Fruit fly (Drosophila melanogaster): ENCODE results near the gene qjt.

The qjt gene

DNA sequence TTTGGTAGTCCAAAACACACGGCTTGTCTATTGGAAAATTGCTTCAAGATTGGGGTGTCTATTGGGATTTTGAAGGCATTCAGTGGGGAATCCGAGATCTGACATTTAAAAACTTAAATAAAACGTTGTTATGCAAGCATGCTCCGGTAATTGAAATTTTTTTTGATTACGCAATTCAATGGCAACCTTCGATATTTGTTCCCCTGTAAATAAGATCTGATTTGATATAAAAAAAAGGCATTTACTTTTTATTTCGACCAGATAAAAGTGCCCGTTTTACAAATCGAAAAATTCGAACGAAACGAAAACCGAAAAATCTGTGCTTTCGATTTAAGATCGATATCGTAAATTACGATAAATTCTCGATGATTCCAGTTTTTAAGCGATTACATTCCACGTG is at the start of gene qjt, which contains the start of gene CG13733:
Gene qjt (plus strand): TSS at position 271 of the 400 bp plus-strand sequence.
Gene CG13733 (minus strand): TSS at position 101 of the 400 bp plus-strand sequence.
- TF ChIP-seq Mnt (GFP tag; optimal IDR thresholded peaks at IDR 0.05) (no peak), pad (GFP tag; optimal IDR thresholded peaks at IDR 0.05) (no peak), toe (GFP tag; optimal IDR thresholded peaks at IDR 0.05) (no peak), ovo (GFP tag; optimal IDR thresholded peaks at IDR 0.05) (no peak), cnc (optimal IDR thresholded peaks at IDR 0.05) (no peak), kay (GFP tag; ENCODE audit: borderline replicate concordance) (no peak), Crg-1 (GFP tag; optimal IDR thresholded peaks at IDR 0.05) (no peak), tj (GFP tag; optimal IDR thresholded peaks at IDR 0.05) (no peak), CG14711 (tag; optimal IDR thresholded peaks at IDR 0.05) (no peak), cic (GFP tag; optimal IDR thresholded peaks at IDR 0.05) (no peak), bab1 (GFP tag; optimal IDR thresholded peaks at IDR 0.05) (no peak), CG33017 (tag; optimal IDR thresholded peaks at IDR 0.05) (no peak), CG11617 (GFP tag; optimal IDR thresholded peaks at IDR 0.05) (no peak), Clk (GFP tag; optimal IDR thresholded peaks at IDR 0.05) (no peak), CG7045 (GFP tag; optimal IDR thresholded peaks at IDR 0.05) (no peak)

DNA sequence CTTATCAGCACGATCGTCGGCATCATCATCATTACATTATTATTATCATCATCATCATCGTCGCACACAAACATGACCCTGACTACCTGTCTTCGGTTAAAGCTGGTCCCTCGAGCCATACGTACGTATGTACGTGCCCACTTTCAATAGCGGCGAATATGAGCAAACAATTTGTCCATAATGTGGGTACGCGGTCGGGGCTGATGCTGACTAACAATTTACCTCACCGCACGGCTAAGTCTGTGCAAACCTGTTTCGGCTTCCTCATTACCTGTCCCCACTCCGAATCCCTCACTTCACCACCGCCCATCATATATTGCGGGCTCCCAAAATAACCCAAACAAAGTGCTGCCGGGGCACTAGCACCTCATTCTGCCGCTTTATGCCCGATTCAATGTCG is 48.5 kb upstream of the qjt start:
- TF ChIP-seq CG7101 (tag; optimal IDR thresholded peaks at IDR 0.05): no peak

DNA sequence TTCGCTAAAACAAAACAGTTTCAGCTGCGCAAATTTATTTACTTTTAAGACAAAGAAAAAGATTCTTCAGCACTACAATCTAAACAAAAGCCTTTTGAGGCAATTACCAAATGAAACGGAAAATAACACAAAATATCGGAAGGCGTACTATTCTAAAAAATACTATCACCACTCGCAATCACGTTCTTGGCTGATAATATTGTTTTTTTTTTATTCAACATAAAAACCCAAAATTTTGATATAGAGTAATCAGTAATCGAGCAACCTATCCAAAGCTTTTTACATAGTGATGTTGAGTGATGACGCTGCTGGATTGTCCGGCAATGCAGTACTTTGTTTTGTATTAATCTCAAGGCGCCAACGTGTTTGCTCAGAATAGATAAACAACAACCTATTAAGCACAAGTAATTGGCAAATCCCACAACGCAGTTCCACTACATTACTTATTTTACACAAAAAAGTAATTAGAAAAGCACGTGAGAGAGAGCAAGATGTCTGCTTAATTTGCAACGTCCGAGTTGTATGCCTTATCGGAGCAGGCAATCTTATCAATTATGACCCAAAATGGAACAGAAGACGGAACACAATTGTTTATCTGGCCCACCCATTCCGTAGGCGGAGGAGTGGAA is 47.8 kb upstream of the qjt start:
- TF ChIP-seq Mnt (GFP tag; optimal IDR thresholded peaks at IDR 0.05): peak; percentile 66
- TF ChIP-seq Crg-1 (GFP tag; optimal IDR thresholded peaks at IDR 0.05): no peak
- peak; percentile 52 for TF ChIP-seq CG33017 (tag; optimal IDR thresholded peaks at IDR 0.05)
- peak; percentile 84 for TF ChIP-seq cic (GFP tag; optimal IDR thresholded peaks at IDR 0.05)
- TF ChIP-seq toe (GFP tag; optimal IDR thresholded peaks at IDR 0.05): no peak
- no peak for TF ChIP-seq bab1 (GFP tag; optimal IDR thresholded peaks at IDR 0.05)
- peak; percentile 24 for TF ChIP-seq CG14711 (tag; optimal IDR thresholded peaks at IDR 0.05)
- TF ChIP-seq CG5204 (GFP tag; optimal IDR thresholded peaks at IDR 0.05): no peak
- peak in 1 of 2 experiments; percentile 26 for TF ChIP-seq cnc (optimal IDR thresholded peaks at IDR 0.05)
- peak; percentile 51 for TF ChIP-seq CG7101 (tag; optimal IDR thresholded peaks at IDR 0.05)
- TF ChIP-seq CG11617 (GFP tag; optimal IDR thresholded peaks at IDR 0.05): peak; percentile 17
- TF ChIP-seq Clk (GFP tag; optimal IDR thresholded peaks at IDR 0.05): peak; percentile 15
- TF ChIP-seq kay (GFP tag; ENCODE audit: borderline replicate concordance): no peak
- TF ChIP-seq CG12768 (GFP tag; optimal IDR thresholded peaks at IDR 0.05): peak; percentile 9
- peak; percentile 13 for TF ChIP-seq tj (GFP tag; optimal IDR thresholded peaks at IDR 0.05)
- TF ChIP-seq pad (GFP tag; optimal IDR thresholded peaks at IDR 0.05): peak; percentile 22
- TF ChIP-seq CG7045 (GFP tag; optimal IDR thresholded peaks at IDR 0.05): peak; percentile 40

DNA sequence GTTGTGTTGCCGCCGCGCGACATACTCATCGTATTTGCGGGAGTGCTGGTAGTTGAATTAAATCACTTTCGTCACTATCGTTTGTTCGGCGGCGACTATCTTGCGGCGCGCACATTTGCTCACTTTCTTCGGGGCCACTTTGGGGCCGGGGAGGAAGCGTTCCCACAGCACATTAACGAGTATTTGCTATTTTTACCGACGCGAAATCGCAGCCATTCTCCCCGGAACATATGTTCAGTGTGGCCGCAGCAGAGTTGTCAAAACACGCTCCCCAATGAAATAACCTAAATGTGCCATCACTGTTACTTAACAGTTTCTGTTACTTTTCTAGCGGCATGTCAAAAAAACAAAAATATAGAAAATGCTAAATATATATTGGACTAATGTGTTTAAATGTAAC is 45.9 kb upstream of the qjt start, which contains the start of gene frc:
Gene frc (minus strand): TSS at position 244 of the 400 bp plus-strand sequence.
- peak; percentile 24 for TF ChIP-seq CG1620 (GFP tag; optimal IDR thresholded peaks at IDR 0.05)
- TF ChIP-seq CG11617 (GFP tag; optimal IDR thresholded peaks at IDR 0.05): no peak
- peak; percentile 4 for TF ChIP-seq CG14711 (tag; optimal IDR thresholded peaks at IDR 0.05)
- peak; percentile 47 for TF ChIP-seq Mnt (GFP tag; optimal IDR thresholded peaks at IDR 0.05)
- TF ChIP-seq pad (GFP tag; optimal IDR thresholded peaks at IDR 0.05): no peak

DNA sequence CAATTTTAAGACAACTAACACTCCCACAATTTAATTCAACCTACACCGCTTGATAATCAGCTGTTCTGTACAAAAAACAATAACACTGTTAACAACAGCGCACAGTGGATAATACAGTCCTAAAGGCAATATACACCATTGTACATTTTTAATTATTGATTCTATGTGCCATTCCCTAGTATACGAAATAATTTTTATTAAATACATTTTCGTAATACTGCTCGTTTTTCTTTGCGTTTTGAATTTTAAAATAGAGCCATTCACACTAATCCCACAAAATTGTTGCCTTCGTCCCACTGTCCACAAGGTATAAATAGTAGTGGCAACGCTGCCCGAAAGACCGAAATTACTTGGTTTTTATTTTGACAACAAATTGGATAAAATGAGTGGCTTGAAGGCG is 45.3 kb upstream of the qjt start, which contains the start of the genes Coq4 and CG32176:
Gene Coq4 (minus strand): TSS at position 67 of the 400 bp plus-strand sequence.
Gene CG32176 (plus strand): TSS at position 314 of the 400 bp plus-strand sequence.
- peak; percentile 90 for TF ChIP-seq Mnt (GFP tag; optimal IDR thresholded peaks at IDR 0.05)
- TF ChIP-seq tj (GFP tag; optimal IDR thresholded peaks at IDR 0.05): peak; percentile 82
- peak; percentile 88 for TF ChIP-seq CG14711 (tag; optimal IDR thresholded peaks at IDR 0.05)
- TF ChIP-seq toe (GFP tag; optimal IDR thresholded peaks at IDR 0.05): peak; percentile 98
- TF ChIP-seq CG5204 (GFP tag; optimal IDR thresholded peaks at IDR 0.05): peak; percentile 98
- peak; percentile 81 for TF ChIP-seq pad (GFP tag; optimal IDR thresholded peaks at IDR 0.05)
- peak; percentile 93 for TF ChIP-seq CG33017 (tag; optimal IDR thresholded peaks at IDR 0.05)
- TF ChIP-seq kay (GFP tag; ENCODE audit: borderline replicate concordance): peak; percentile 98
- TF ChIP-seq CG7045 (GFP tag; optimal IDR thresholded peaks at IDR 0.05): peak; percentile 96
- peak; percentile 96 for TF ChIP-seq CG7101 (tag; optimal IDR thresholded peaks at IDR 0.05)
- TF ChIP-seq Hr96 (GFP tag; optimal IDR thresholded peaks at IDR 0.05): peak; percentile 96
- no peak for TF ChIP-seq cnc (optimal IDR thresholded peaks at IDR 0.05)
- peak; percentile 97 for TF ChIP-seq bab1 (GFP tag; optimal IDR thresholded peaks at IDR 0.05)
- peak; percentile 90 for TF ChIP-seq Clk (GFP tag; optimal IDR thresholded peaks at IDR 0.05)
- TF ChIP-seq cic (GFP tag; optimal IDR thresholded peaks at IDR 0.05): peak; percentile 17
- TF ChIP-seq CG11617 (GFP tag; optimal IDR thresholded peaks at IDR 0.05): peak; percentile 94
- peak; percentile 90 for TF ChIP-seq ovo (GFP tag; optimal IDR thresholded peaks at IDR 0.05)
- TF ChIP-seq Crg-1 (GFP tag; optimal IDR thresholded peaks at IDR 0.05): peak; percentile 96
- peak; percentile 93 for TF ChIP-seq CG12768 (GFP tag; optimal IDR thresholded peaks at IDR 0.05)
- peak; percentile 98 for TF ChIP-seq CG1620 (GFP tag; optimal IDR thresholded peaks at IDR 0.05)

DNA sequence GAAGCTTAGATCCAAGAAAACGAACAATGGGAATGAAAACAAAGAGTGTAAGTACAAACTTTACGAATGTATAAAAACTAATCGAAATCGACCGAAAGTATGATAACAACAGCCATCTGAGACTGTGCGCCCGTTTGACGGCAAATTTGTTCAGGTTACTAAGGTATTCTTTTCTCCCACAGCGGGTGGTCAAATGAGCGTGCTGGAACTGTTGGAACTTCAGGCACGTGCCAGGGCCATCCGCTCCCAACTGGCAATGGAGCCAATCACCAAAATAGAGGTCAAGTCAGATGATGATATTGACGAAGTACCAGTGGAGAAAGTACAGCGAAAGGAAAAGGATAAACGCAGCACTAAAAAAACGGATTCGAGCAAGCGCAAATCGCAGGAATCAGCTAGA is 42.6 kb upstream of the qjt start, which contains the start of gene CG12229:
Gene CG12229 (minus strand): TSS at position 101 of the 400 bp plus-strand sequence.
- TF ChIP-seq CG7101 (tag; optimal IDR thresholded peaks at IDR 0.05): no peak
- TF ChIP-seq Mnt (GFP tag; optimal IDR thresholded peaks at IDR 0.05): no peak
- no peak for TF ChIP-seq pad (GFP tag; optimal IDR thresholded peaks at IDR 0.05)
- TF ChIP-seq cnc (optimal IDR thresholded peaks at IDR 0.05): no peak
- no peak for TF ChIP-seq ovo (GFP tag; optimal IDR thresholded peaks at IDR 0.05)
- TF ChIP-seq CG11617 (GFP tag; optimal IDR thresholded peaks at IDR 0.05): no peak
- no peak for TF ChIP-seq CG33017 (tag; optimal IDR thresholded peaks at IDR 0.05)

Data from whole organism, adult.